Worm (Caenorhabditis elegans): ENCODE results near the gene C07A12.18.

ce11 chrX:4592250-4592649, 42.5 kb upstream of the C07A12.18 start, which contains the start of gene flp-12:
- TF ChIP-seq F22D6.2 (tag; optimal IDR thresholded peaks at IDR 0.05) (no peak), nfyb-1 (GFP tag; IDR thresholded peaks at IDR 0.05) (no peak), hrde-1 (tag; optimal IDR thresholded peaks at IDR 0.05; ENCODE audit: borderline replicate concordance) (no peak), B0035.1 (tag; optimal IDR thresholded peaks at IDR 0.05) (no peak), unc-62 (GFP tag; optimal IDR thresholded peaks at IDR 0.05) (no peak), egl-44 (GFP tag; IDR thresholded peaks at IDR 0.05) (no peak)
